Fruit fly (Drosophila melanogaster): ENCODE results near the gene Alg10.

The Alg10 gene

dm6 chr3L:11215244-11216121 is 50.7 kb downstream of the Alg10 start (continued):
- TF ChIP-seq Nf-YB (GFP tag; optimal IDR thresholded peaks at IDR 0.05): peak; percentile 48
- TF ChIP-seq hth (optimal IDR thresholded peaks at IDR 0.05): no peak
- peak; percentile 62 for TF ChIP-seq zen (tag; optimal IDR thresholded peaks at IDR 0.05)
- TF ChIP-seq Doc3 (GFP tag; IDR thresholded peaks at IDR 0.05; ENCODE audit: partially characterized antibody): no peak
- peak; percentile 92 for TF ChIP-seq ttk (GFP tag; IDR thresholded peaks at IDR 0.05)
- TF ChIP-seq schlank (tag; optimal IDR thresholded peaks at IDR 0.05): peak; percentile 86
- TF ChIP-seq CG2129 (GFP tag; IDR thresholded peaks at IDR 0.05; ENCODE audit: partially characterized antibody): no peak
- TF ChIP-seq Dfd (GFP tag; optimal IDR thresholded peaks at IDR 0.05): no peak
- TF ChIP-seq MESR4 (GFP tag; optimal IDR thresholded peaks at IDR 0.05): peak; percentile 35
- TF ChIP-seq bigmax (GFP tag; optimal IDR thresholded peaks at IDR 0.05): peak; percentile 72
- TF ChIP-seq Lim3 (GFP tag; IDR thresholded peaks at IDR 0.05): 0 out of 2 replicates have a peak, but pooled peaks have one; percentile 34
- TF ChIP-seq Max (GFP tag; optimal IDR thresholded peaks at IDR 0.05): peak; percentile 53
- TF ChIP-seq CG12236 (GFP tag; optimal IDR thresholded peaks at IDR 0.05): peak; percentile 57
- TF ChIP-seq CG31224 (GFP tag; IDR thresholded peaks at IDR 0.05): peak; percentile 88
- TF ChIP-seq CG17186 (GFP tag; optimal IDR thresholded peaks at IDR 0.05): peak; percentile 40
- TF ChIP-seq CG4730 (GFP tag; IDR thresholded peaks at IDR 0.05): peak; percentile 89
- peak; percentile 78 for TF ChIP-seq Atf-2 (GFP tag; optimal IDR thresholded peaks at IDR 0.05)
- peak; percentile 91 for TF ChIP-seq CG1603 (tag; optimal IDR thresholded peaks at IDR 0.05)
- TF ChIP-seq lmd (GFP tag; IDR thresholded peaks at IDR 0.05): peak; percentile 93
- TF ChIP-seq CG33557 (GFP tag; optimal IDR thresholded peaks at IDR 0.05): peak; percentile 30
- peak; percentile 94 for TF ChIP-seq Ptx1 (GFP tag; IDR thresholded peaks at IDR 0.05)
- peak; percentile 44 for TF ChIP-seq trh (GFP tag; optimal IDR thresholded peaks at IDR 0.05)
- peak; percentile 87 for TF ChIP-seq CG3847 (GFP tag; IDR thresholded peaks at IDR 0.05)
- peak; percentile 58 for TF ChIP-seq nmo (GFP tag; optimal IDR thresholded peaks at IDR 0.05)
- TF ChIP-seq CG16863 (GFP tag; optimal IDR thresholded peaks at IDR 0.05): peak; percentile 86
- TF ChIP-seq CG18011 (GFP tag; optimal IDR thresholded peaks at IDR 0.05): peak; percentile 82
- TF ChIP-seq Stat92E (GFP tag; optimal IDR thresholded peaks at IDR 0.05): peak in 1 of 3 experiments; percentile 44
- TF ChIP-seq CG12744 (GFP tag; optimal IDR thresholded peaks at IDR 0.05): peak; percentile 88
- peak; percentile 90 for TF ChIP-seq ind (GFP tag; optimal IDR thresholded peaks at IDR 0.05)
- no peak for TF ChIP-seq vnd (GFP tag; IDR thresholded peaks at IDR 0.05; ENCODE audit: partially characterized antibody)
- peak; percentile 89 for TF ChIP-seq CG10209 (GFP tag; optimal IDR thresholded peaks at IDR 0.05)
- peak; percentile 79 for TF ChIP-seq fd96Cb (tag; optimal IDR thresholded peaks at IDR 0.05)
- TF ChIP-seq inv (GFP tag; IDR thresholded peaks at IDR 0.05; ENCODE audit: partially characterized antibody): no peak
- peak; percentile 78 for TF ChIP-seq ssp (GFP tag; IDR thresholded peaks at IDR 0.05)
- peak; percentile 61 for TF ChIP-seq nom (GFP tag; optimal IDR thresholded peaks at IDR 0.05)
- peak; percentile 86 for TF ChIP-seq CG6854 (GFP tag; optimal IDR thresholded peaks at IDR 0.05)
- TF ChIP-seq gsb-n (tag; optimal IDR thresholded peaks at IDR 0.05): peak; percentile 79
- peak; percentile 53 for TF ChIP-seq CG3163 (GFP tag; optimal IDR thresholded peaks at IDR 0.05)
- peak; percentile 96 for TF ChIP-seq chm (GFP tag; IDR thresholded peaks at IDR 0.05)
- peak; percentile 91 for TF ChIP-seq Hsf (GFP tag; optimal IDR thresholded peaks at IDR 0.05)
- peak; percentile 93 for TF ChIP-seq pho (GFP tag; optimal IDR thresholded peaks at IDR 0.05)
- peak; percentile 82 for TF ChIP-seq pnt (GFP tag; optimal IDR thresholded peaks at IDR 0.05)
- peak; percentile 77 for TF ChIP-seq CG13424 (tag; optimal IDR thresholded peaks at IDR 0.05)
- peak; percentile 81 to 83 for TF ChIP-seq chif (GFP tag; optimal IDR thresholded peaks at IDR 0.05)
- peak; percentile 82 for TF ChIP-seq en (GFP tag; optimal IDR thresholded peaks at IDR 0.05)
- peak; percentile 87 for TF ChIP-seq mam (GFP tag; optimal IDR thresholded peaks at IDR 0.05)
- no peak for TF ChIP-seq pan (optimal IDR thresholded peaks at IDR 0.05)
- peak in 1 of 2 experiments; percentile 97 for TF ChIP-seq pan (GFP tag; optimal IDR thresholded peaks at IDR 0.05 in 1 of 2, IDR thresholded peaks at IDR 0.05 in 1 of 2)

All from whole organism, embryonic.